Worm (Caenorhabditis elegans): Measurements from ENCODE around the gene rpoa-1.

Gene rpoa-1

DNA sequence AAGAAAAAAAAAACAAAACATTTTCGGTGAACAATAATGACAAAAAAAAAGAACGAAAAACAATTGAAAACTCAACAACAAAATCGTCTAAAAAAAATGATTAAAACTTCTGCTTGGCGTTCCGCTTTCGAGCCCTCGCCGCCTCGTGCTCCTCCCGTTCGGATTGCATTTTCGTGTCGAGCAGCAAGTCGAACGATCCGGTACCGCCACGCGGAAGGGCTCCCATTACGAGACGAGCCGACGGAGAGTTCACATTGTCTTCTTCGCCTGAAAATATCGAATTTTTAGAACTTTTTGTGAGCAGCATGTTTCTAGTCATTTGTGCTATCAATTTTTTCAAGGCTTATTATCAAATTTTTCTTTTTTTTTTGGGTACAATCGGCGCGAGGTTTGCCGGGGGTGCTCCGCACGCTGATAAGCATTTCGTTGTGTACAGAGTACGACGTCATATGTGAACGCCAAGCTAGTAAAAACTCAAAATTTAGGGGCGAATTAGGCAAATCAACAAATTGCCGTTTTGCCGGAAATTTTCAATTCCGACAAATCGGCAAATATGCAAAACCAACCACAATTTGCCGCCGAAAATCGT is 23.8 kb downstream of the rpoa-1 start:
- TF ChIP-seq lin-13 (GFP tag; optimal IDR thresholded peaks at IDR 0.05), result no peak
- no peak for TF ChIP-seq daf-16 (GFP tag; optimal IDR thresholded peaks at IDR 0.05)
- peak; percentile 51 for TF ChIP-seq daf-16 (tag; optimal IDR thresholded peaks at IDR 0.05)
- no peak for TF ChIP-seq sdz-12 (GFP tag; optimal IDR thresholded peaks at IDR 0.05)
- no peak for TF ChIP-seq aha-1 (tag)
- TF ChIP-seq T26A8.4 (GFP tag; IDR thresholded peaks at IDR 0.05), result no peak
- no peak for TF ChIP-seq jun-1 (tag; optimal IDR thresholded peaks at IDR 0.05)
- no peak for TF ChIP-seq mxl-3 (GFP tag; optimal IDR thresholded peaks at IDR 0.05)
- no peak for TF ChIP-seq lir-3 (tag; optimal IDR thresholded peaks at IDR 0.05)
- no peak for TF ChIP-seq egl-27 (tag; optimal IDR thresholded peaks at IDR 0.05)
- TF ChIP-seq T20F7.1 (GFP tag; optimal IDR thresholded peaks at IDR 0.05), result no peak
- TF ChIP-seq ceh-20 (GFP tag; IDR thresholded peaks at IDR 0.05), result no peak
- peak; percentile 73 for TF ChIP-seq nhr-77 (tag; optimal IDR thresholded peaks at IDR 0.05)
- TF ChIP-seq hlh-11 (tag; optimal IDR thresholded peaks at IDR 0.05), result peak; percentile 69
- no peak for TF ChIP-seq R02D3.7 (tag; optimal IDR thresholded peaks at IDR 0.05)
- TF ChIP-seq F44E2.7 (GFP tag; IDR thresholded peaks at IDR 0.05), result no peak
- TF ChIP-seq ZK546.5 (tag; optimal IDR thresholded peaks at IDR 0.05), result no peak
- TF ChIP-seq nhr-237 (tag; optimal IDR thresholded peaks at IDR 0.05), result no peak
- TF ChIP-seq Y48G9A.11 (GFP tag; IDR thresholded peaks at IDR 0.05), result no peak
- no peak for TF ChIP-seq lsy-2 (tag; optimal IDR thresholded peaks at IDR 0.05)
- peak; percentile 20 for TF ChIP-seq dve-1 (tag; optimal IDR thresholded peaks at IDR 0.05; ENCODE audit: insufficient read depth)
- no peak for TF ChIP-seq rbr-2 (tag; optimal IDR thresholded peaks at IDR 0.05)
- no peak for TF ChIP-seq daf-12 (tag; optimal IDR thresholded peaks at IDR 0.05)
- no peak for TF ChIP-seq ceh-82 (tag; optimal IDR thresholded peaks at IDR 0.05)
- no peak for TF ChIP-seq nhr-41 (GFP tag; IDR thresholded peaks at IDR 0.05)
- TF ChIP-seq hmg-1.1 (GFP tag; IDR thresholded peaks at IDR 0.05), result no peak
- no peak for TF ChIP-seq hif-1 (tag; optimal IDR thresholded peaks at IDR 0.05)
- TF ChIP-seq saeg-2 (GFP tag; IDR thresholded peaks at IDR 0.05), result no peak
- no peak for TF ChIP-seq lin-39 (tag; optimal IDR thresholded peaks at IDR 0.05)
- no peak for TF ChIP-seq mdl-1 (tag; optimal IDR thresholded peaks at IDR 0.05)
- TF ChIP-seq nhr-76 (tag; optimal IDR thresholded peaks at IDR 0.05), result no peak
- TF ChIP-seq ZK337.2 (GFP tag; IDR thresholded peaks at IDR 0.05), result no peak
- no peak for TF ChIP-seq ztf-11 (tag; optimal IDR thresholded peaks at IDR 0.05)
- no peak for TF ChIP-seq pha-4 (GFP tag; IDR thresholded peaks at IDR 0.05)
- TF ChIP-seq pha-4 (tag; optimal IDR thresholded peaks at IDR 0.05), result no peak
- TF ChIP-seq tag-97 (GFP tag; IDR thresholded peaks at IDR 0.05), result no peak
- TF ChIP-seq Y5F2A.4 (GFP tag; optimal IDR thresholded peaks at IDR 0.05), result no peak
- TF ChIP-seq ceh-32 (tag; optimal IDR thresholded peaks at IDR 0.05; ENCODE audit: poor library complexity), result no peak
- TF ChIP-seq hlh-30 (tag; optimal IDR thresholded peaks at IDR 0.05; ENCODE audit: insufficient read depth), result peak; percentile 13
- TF ChIP-seq daf-19 (GFP tag; conservative IDR thresholded peaks at IDR 0.05), result no peak
- TF ChIP-seq spr-3 (GFP tag; optimal IDR thresholded peaks at IDR 0.05), result no peak
- TF ChIP-seq daf-8 (GFP tag; IDR thresholded peaks at IDR 0.05), result no peak
- no peak for TF ChIP-seq snpc-4 (tag; optimal IDR thresholded peaks at IDR 0.05)
- TF ChIP-seq set-16 (GFP tag; IDR thresholded peaks at IDR 0.05), result peak; percentile 58; the same call in 1 of the 2 replicates
- TF ChIP-seq Y105C5A.15 (GFP tag; IDR thresholded peaks at IDR 0.05), result no peak
- TF ChIP-seq lin-38 (GFP tag; IDR thresholded peaks at IDR 0.05), result no peak
- TF ChIP-seq madf-9 (GFP tag; conservative IDR thresholded peaks at IDR 0.05), result no peak
- TF ChIP-seq D1046.2 (GFP tag; IDR thresholded peaks at IDR 0.05), result no peak
- TF ChIP-seq ceh-44 (GFP tag; IDR thresholded peaks at IDR 0.05), result no peak
- no peak for TF ChIP-seq nhr-111 (GFP tag; optimal IDR thresholded peaks at IDR 0.05)
- TF ChIP-seq cey-2 (tag; optimal IDR thresholded peaks at IDR 0.05; ENCODE audit: borderline replicate concordance, insufficient read depth), result no peak
